Worm (Caenorhabditis elegans): ENCODE data around the gene pals-39.

Gene pals-39

ce11 chrV:12449902-12450301 is 6.2 kb upstream of the pals-39 start, which contains the start of gene C54D10.10:
Gene C54D10.10 (minus strand): TSS chrV:12450002.
- TF ChIP-seq unc-62 (GFP tag; optimal IDR thresholded peaks at IDR 0.05): no peak

- no peak for TF ChIP-seq unc-62 (GFP tag; optimal IDR thresholded peaks at IDR 0.05)
Measured at ce11 chrV:12446895-12447294, 3.2 kb upstream of the pals-39 start, which contains the start of the genes pals-38 and C54D10.9. Gene pals-38 (minus strand): TSS chrV:12446995. Gene C54D10.9 (plus strand): TSS chrV:12447153.

- TF ChIP-seq unc-62 (GFP tag; optimal IDR thresholded peaks at IDR 0.05): no peak
Measured at ce11 chrV:12441420-12441819, 2.2 kb downstream of the pals-39 start, which contains the start of gene pals-37. Gene pals-37 (minus strand): TSS chrV:12441520.

ce11 chrV:12433717-12434116 is 9.9 kb downstream of the pals-39 start, which contains the start of gene srh-25:
Gene srh-25 (minus strand): TSS chrV:12433817.
- TF ChIP-seq unc-62 (GFP tag; optimal IDR thresholded peaks at IDR 0.05): no peak

ce11 chrV:12433105-12433504 is 10.5 kb downstream of the pals-39 start:
- TF ChIP-seq unc-62 (GFP tag; optimal IDR thresholded peaks at IDR 0.05): no peak

ce11 chrV:12432111-12432510 is 11.5 kb downstream of the pals-39 start, which contains the start of gene C54D10.13:
Gene C54D10.13 (minus strand): TSS chrV:12432289.
- no peak for TF ChIP-seq unc-62 (GFP tag; optimal IDR thresholded peaks at IDR 0.05)

ce11 chrV:12429039-12429438 is 14.6 kb downstream of the pals-39 start, which contains the start of gene C54D10.5:
Gene C54D10.5 (plus strand): TSS chrV:12429339.
- TF ChIP-seq unc-62 (GFP tag; optimal IDR thresholded peaks at IDR 0.05): no peak

ce11 chrV:12427826-12428225 is 15.8 kb downstream of the pals-39 start:
- no peak for TF ChIP-seq unc-62 (GFP tag; optimal IDR thresholded peaks at IDR 0.05)

- no peak for TF ChIP-seq unc-62 (GFP tag; optimal IDR thresholded peaks at IDR 0.05)
Measured at ce11 chrV:12421360-12421759, 22.3 kb downstream of the pals-39 start.

- TF ChIP-seq unc-62 (GFP tag; optimal IDR thresholded peaks at IDR 0.05): no peak
Measured at ce11 chrV:12420843-12421242, 22.8 kb downstream of the pals-39 start, which contains the start of gene C54D10.4. Gene C54D10.4 (minus strand): TSS chrV:12420943.

- no peak for TF ChIP-seq unc-62 (GFP tag; optimal IDR thresholded peaks at IDR 0.05)
Measured at ce11 chrV:12418292-12418691, 25.4 kb downstream of the pals-39 start, which contains the start of gene C54D10.3. Gene C54D10.3 (plus strand): TSS chrV:12418592.

ce11 chrV:12417277-12417676 is 26.4 kb downstream of the pals-39 start, which contains the start of gene cdr-3:
Gene cdr-3 (minus strand): TSS chrV:12417377.
- TF ChIP-seq unc-62 (GFP tag; optimal IDR thresholded peaks at IDR 0.05): no peak

- no peak for TF ChIP-seq unc-62 (GFP tag; optimal IDR thresholded peaks at IDR 0.05)
Measured at ce11 chrV:12415656-12416055, 28.0 kb downstream of the pals-39 start, which contains the start of gene cdr-2. Gene cdr-2 (minus strand): TSS chrV:12415709.

ce11 chrV:12414362-12414761 is 29.3 kb downstream of the pals-39 start:
- no peak for TF ChIP-seq unc-62 (GFP tag; optimal IDR thresholded peaks at IDR 0.05)

ce11 chrV:12413651-12414114 is 30.0 kb downstream of the pals-39 start, which contains the start of gene cdr-6:
Gene cdr-6 (minus strand): TSS chrV:12413701.
- no peak for TF ChIP-seq unc-62 (GFP tag; optimal IDR thresholded peaks at IDR 0.05)

ce11 chrV:12412321-12412720 is 31.3 kb downstream of the pals-39 start:
- no peak for TF ChIP-seq unc-62 (GFP tag; optimal IDR thresholded peaks at IDR 0.05)

ce11 chrV:12411909-12412308 is 31.7 kb downstream of the pals-39 start, which contains the start of gene cdr-7:
Gene cdr-7 (minus strand): TSS chrV:12412113.
- no peak for TF ChIP-seq unc-62 (GFP tag; optimal IDR thresholded peaks at IDR 0.05)
